Fruit fly (Drosophila melanogaster) S2 (cell line): ENCODE data around the gene mRpL37.

Experiments used
- CG8478 ChIP-seq: fragments of >200 bp; optimal IDR thresholded peaks from 2 replicates; lab custom pipeline; 2018
- CTCF ChIP-seq, 2 experiments: fragments of >200 bp; optimal IDR thresholded peaks; 2 replicates each; lab custom pipeline; 2018

DNA sequence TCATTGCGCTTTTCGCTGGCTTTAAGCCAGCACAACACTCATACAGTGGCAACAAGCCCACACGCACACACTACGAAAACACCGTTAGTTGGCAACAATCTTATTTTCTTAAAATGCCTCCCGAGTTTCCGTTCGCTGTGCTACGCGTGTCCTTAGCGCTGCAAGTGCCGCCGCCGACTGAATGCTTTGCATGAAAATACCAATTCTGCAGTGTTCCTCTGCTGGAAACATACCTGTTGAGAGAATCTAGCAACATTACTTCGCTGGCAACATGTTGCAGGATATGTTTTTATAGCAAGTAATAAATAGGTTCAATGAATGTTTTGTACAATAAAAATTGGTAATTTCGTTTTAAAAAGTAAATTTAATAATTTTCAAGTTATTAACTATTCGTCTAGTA is 32.8 kb downstream of the mRpL37 start, which contains the start of gene TkR86C:
- no peak for TF ChIP-seq CTCF (optimal IDR thresholded peaks at IDR 0.05; lab: Kevin White, UChicago)
- TF ChIP-seq CG8478 (lab: Kevin White, UChicago) = no peak
